Worm (Caenorhabditis elegans) whole organism, mixed stage, embryonic: ENCODE measurements around the gene snr-5.

Experiments
- M03D4.4 ChIP-seq: sonication (generic microtip); optimal IDR thresholded peaks from 2 replicates; lab custom pipeline; 2017; ENCODE audit warnings: mild to moderate bottlenecking, missing genetic modification characterization, missing compliant biosample characterization
- blmp-1 ChIP-seq: fragments of 150-350 bp; optimal IDR thresholded peaks from 2 replicates; lab custom pipeline; 2014; ENCODE audit warnings: missing biosample characterization, missing genetic modification characterization
- ceh-39 ChIP-seq: fragments of 150-350 bp; optimal IDR thresholded peaks from 2 replicates; lab custom pipeline; 2014; ENCODE audit warnings: missing biosample characterization, missing genetic modification characterization
- ceh-43 ChIP-seq: fragments of 200-800 bp; sonication (Bioruptor generic); optimal IDR thresholded peaks from 2 replicates; lab custom pipeline; 2018; ENCODE audit warnings: mild to moderate bottlenecking, missing genetic modification characterization, moderate library complexity, missing compliant biosample characterization
- ces-1 ChIP-seq: fragments of 150-350 bp; optimal IDR thresholded peaks from 2 replicates; lab custom pipeline; 2014; ENCODE audit warnings: missing biosample characterization, missing genetic modification reagents, missing genetic modification characterization
- cnd-1 ChIP-seq: fragments of 200-800 bp; sonication (Bioruptor generic); optimal IDR thresholded peaks from 2 replicates; lab custom pipeline; 2018; ENCODE audit warnings: mild to moderate bottlenecking, missing genetic modification characterization, missing compliant biosample characterization
- drap-1 ChIP-seq: fragments of 200-800 bp; sonication (Bioruptor generic); optimal IDR thresholded peaks from 3 replicates; lab custom pipeline; 2018; ENCODE audit warnings: mild to moderate bottlenecking, missing genetic modification characterization, missing compliant biosample characterization
- elt-1 ChIP-seq: sonication (generic microtip); optimal IDR thresholded peaks from 2 replicates; lab custom pipeline; 2017; ENCODE audit warnings: missing genetic modification characterization, mild to moderate bottlenecking, missing compliant biosample characterization, antibody characterized with exemption, moderate library complexity, borderline replicate concordance; ENCODE audit not compliant: insufficient read depth
- elt-3 ChIP-seq: fragments of 150-350 bp; optimal IDR thresholded peaks from 2 replicates; lab custom pipeline; 2014; ENCODE audit warnings: missing biosample characterization, missing genetic modification characterization
- flh-1 ChIP-seq: fragments of 200-800 bp; sonication (Bioruptor generic); optimal IDR thresholded peaks from 2 replicates; lab custom pipeline; 2018; ENCODE audit warnings: mild to moderate bottlenecking, missing genetic modification characterization, moderate library complexity, missing compliant biosample characterization
- hlh-1 ChIP-seq: fragments of 150-350 bp; optimal IDR thresholded peaks from 2 replicates; lab custom pipeline; 2014; ENCODE audit warnings: missing biosample characterization, missing genetic modification reagents, missing genetic modification characterization
- lsy-2 ChIP-seq: fragments of 150-350 bp; optimal IDR thresholded peaks from 2 replicates; lab custom pipeline; 2014; ENCODE audit warnings: missing biosample characterization, missing genetic modification characterization
- mep-1 ChIP-seq: fragments of 150-350 bp; optimal IDR thresholded peaks from 2 replicates; lab custom pipeline; 2017; ENCODE audit warnings: missing biosample characterization, missing genetic modification reagents, missing genetic modification characterization, inconsistent platforms
- mls-2 ChIP-seq: sonication (generic microtip); optimal IDR thresholded peaks from 2 replicates; lab custom pipeline; 2016; ENCODE audit warnings: mild to moderate bottlenecking, missing genetic modification characterization, moderate library complexity, missing compliant biosample characterization
- nhr-12 ChIP-seq: fragments of 150-350 bp; optimal IDR thresholded peaks from 2 replicates; lab custom pipeline; 2014; ENCODE audit warnings: missing biosample characterization, missing genetic modification characterization
- nhr-2 ChIP-seq: fragments of 150-350 bp; optimal IDR thresholded peaks from 2 replicates; lab custom pipeline; 2014; ENCODE audit warnings: missing biosample characterization, missing genetic modification characterization
- nhr-237 ChIP-seq: fragments of 150-350 bp; optimal IDR thresholded peaks from 2 replicates; lab custom pipeline; 2014; ENCODE audit warnings: missing biosample characterization, missing genetic modification characterization
- nhr-28 ChIP-seq: fragments of 150-350 bp; optimal IDR thresholded peaks from 2 replicates; lab custom pipeline; 2014; ENCODE audit warnings: missing biosample characterization, missing genetic modification characterization
- nhr-76 ChIP-seq: sonication (generic microtip); optimal IDR thresholded peaks from 2 replicates; lab custom pipeline; 2017; ENCODE audit warnings: missing biosample characterization, missing genetic modification characterization
- pha-4 ChIP-seq: fragments of 150-350 bp; optimal IDR thresholded peaks from 2 replicates; lab custom pipeline; 2018; ENCODE audit warnings: missing biosample characterization, missing genetic modification reagents, missing genetic modification characterization
- snpc-4 ChIP-seq: fragments of 150-350 bp; optimal IDR thresholded peaks from 2 replicates; lab custom pipeline; 2014; ENCODE audit warnings: missing biosample characterization, missing genetic modification characterization
- sptf-1 ChIP-seq: sonication (generic microtip); optimal IDR thresholded peaks from 2 replicates; lab custom pipeline; 2017; ENCODE audit warnings: mild to moderate bottlenecking, missing genetic modification characterization, moderate library complexity, missing compliant biosample characterization
- tbx-8 ChIP-seq: fragments of 200-800 bp; sonication (Bioruptor generic); optimal IDR thresholded peaks from 2 replicates; lab custom pipeline; 2018; ENCODE audit warnings: mild to moderate bottlenecking, missing genetic modification characterization, moderate library complexity, missing compliant biosample characterization
- unc-120 ChIP-seq: sonication (generic microtip); optimal IDR thresholded peaks from 2 replicates; lab custom pipeline; 2017; ENCODE audit warnings: missing genetic modification characterization, missing compliant biosample characterization; ENCODE audit not compliant: poor library complexity, severe bottlenecking
- unc-39 ChIP-seq: fragments of 150-350 bp; optimal IDR thresholded peaks from 2 replicates; lab custom pipeline; 2014; ENCODE audit warnings: missing biosample characterization, missing genetic modification characterization
- unc-62 ChIP-seq: fragments of 150-350 bp; optimal IDR thresholded peaks from 2 replicates; lab custom pipeline; 2014; ENCODE audit warnings: missing biosample characterization, missing genetic modification reagents, missing genetic modification characterization
- zip-8 ChIP-seq: fragments of 150-350 bp; optimal IDR thresholded peaks from 2 replicates; lab custom pipeline; 2014; ENCODE audit warnings: missing biosample characterization, missing genetic modification characterization
- ztf-11 ChIP-seq: fragments of 150-350 bp; optimal IDR thresholded peaks from 2 replicates; lab custom pipeline; 2014; ENCODE audit warnings: missing biosample characterization, missing genetic modification characterization

snr-5 gene

DNA sequence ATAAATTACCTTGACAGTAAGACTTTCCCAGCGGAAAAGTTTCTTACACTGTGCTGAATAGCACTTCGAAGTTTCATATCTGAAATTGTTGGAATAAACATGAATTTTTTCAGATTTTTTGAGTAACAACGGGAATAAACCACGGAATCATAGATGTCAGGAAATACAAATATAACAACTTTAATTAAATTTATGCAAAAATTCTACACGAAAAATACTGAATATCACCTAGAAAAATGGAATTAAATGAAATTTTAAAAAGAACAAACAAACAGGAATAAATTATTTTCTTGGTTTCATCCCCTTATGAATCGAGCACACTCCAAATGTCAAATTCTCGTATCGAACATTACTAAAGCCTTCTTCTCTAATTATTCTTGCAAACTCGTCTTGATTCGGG lies 4.7 kb upstream of the snr-5 start, which contains the start of gene tag-307:
tag-307 (minus strand) TSS at position 101 of the 400 bp plus-strand sequence.
- TF ChIP-seq unc-62: no peak
- TF ChIP-seq blmp-1 (tag; lab: Kevin White, UChicago): no peak
- TF ChIP-seq hlh-1 (tag; lab: Kevin White, UChicago): no peak
- TF ChIP-seq sptf-1 (tag; lab: Kevin White, UChicago): no peak
- no peak for TF ChIP-seq ztf-11 (tag; lab: Kevin White, UChicago)
- TF ChIP-seq tbx-8 (GFP tag; lab: Kevin White, UChicago): no peak
- no peak for TF ChIP-seq elt-1
- TF ChIP-seq M03D4.4: no peak
- TF ChIP-seq zip-8: no peak
- TF ChIP-seq drap-1 (GFP tag; lab: Kevin White, UChicago): no peak
- TF ChIP-seq lsy-2 (tag; lab: Kevin White, UChicago): no peak

DNA sequence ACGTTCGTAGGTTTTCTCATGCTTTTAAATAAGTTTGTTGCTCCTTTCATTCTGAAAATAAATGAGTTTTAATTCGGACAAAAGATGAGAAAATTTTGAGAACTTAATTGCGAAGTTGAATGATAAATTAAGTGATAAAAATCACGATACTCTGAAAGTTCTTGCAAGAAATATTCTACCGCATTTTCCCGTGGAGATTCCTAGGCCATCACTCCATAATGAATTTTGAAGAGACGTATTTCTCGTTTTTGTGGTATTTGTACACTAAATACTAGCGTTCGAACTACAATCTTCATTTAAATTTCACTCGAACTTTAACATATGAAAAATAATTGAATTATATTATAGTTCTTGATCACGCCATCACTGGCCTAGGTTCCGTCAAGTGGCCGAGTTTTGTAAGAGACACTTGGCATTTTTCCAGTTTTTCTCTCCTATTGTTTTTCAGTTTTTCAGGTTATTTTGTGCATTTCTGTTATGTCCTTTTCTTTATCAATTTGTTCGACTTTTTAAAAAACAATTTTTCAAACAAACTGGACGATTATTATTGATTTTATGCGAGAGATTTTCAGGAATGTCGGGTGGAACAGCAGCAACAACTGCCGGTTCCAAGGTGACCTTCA lies 3.4 kb upstream of the snr-5 start, which contains the start of the genes coq-5 and ufm-1:
coq-5 (minus strand) TSS at position 51 of the 623 bp plus-strand sequence.
ufm-1 (plus strand) TSS at position 573 of the 623 bp plus-strand sequence.
- TF ChIP-seq nhr-12 (tag; lab: Kevin White, UChicago) (no peak), ces-1 (peak; percentile 10), drap-1 (GFP tag; lab: Kevin White, UChicago) (no peak)

DNA sequence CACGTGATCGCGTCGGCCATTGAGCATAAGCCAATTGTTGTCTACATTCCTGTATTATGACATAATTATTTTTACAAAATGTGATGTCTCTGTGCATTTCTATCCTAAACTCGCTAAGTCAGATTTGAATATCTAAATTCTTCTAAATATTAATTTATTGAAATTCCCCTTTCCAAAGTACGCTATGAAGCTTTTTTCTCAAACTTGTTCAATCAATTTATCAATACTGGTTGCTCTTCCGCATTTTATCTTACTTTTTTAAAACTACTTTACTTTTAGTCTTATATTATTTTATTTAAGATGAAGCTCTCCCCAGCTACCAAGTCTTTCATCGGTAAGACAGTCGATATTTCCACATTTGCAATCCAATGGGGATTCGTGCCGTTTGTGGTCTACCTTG lies 2.6 kb upstream of the snr-5 start, which contains the start of gene tomm-7:
tomm-7 (plus strand) TSS at position 301 of the 400 bp plus-strand sequence.
- TF ChIP-seq blmp-1 (tag; lab: Kevin White, UChicago): no peak
- TF ChIP-seq ceh-39 (tag; lab: Kevin White, UChicago): no peak

DNA sequence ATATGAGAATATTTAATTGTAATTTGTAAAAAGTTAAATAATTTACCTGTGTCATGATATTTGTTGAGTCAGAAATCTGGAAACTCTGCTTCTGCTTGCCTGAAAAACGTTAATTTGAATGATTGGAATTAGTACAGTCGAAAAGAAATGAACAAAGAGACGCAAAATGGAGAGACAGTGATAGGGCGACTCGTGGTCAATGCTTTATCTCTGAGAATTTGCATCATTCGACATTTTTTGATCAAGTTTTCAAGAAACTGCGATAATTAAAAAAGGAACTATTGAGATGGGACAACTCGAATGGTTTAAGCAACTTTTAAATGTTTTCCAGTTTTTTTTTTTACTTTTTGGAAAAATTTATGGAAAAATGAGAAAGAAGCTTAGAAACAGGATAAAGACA lies 985 bp upstream of the snr-5 start, which contains the start of gene cuc-1:
cuc-1 (minus strand) TSS at position 101 of the 400 bp plus-strand sequence.
- no peak for TF ChIP-seq ztf-11 (tag; lab: Kevin White, UChicago)
- TF ChIP-seq zip-8: peak; percentile 36

DNA sequence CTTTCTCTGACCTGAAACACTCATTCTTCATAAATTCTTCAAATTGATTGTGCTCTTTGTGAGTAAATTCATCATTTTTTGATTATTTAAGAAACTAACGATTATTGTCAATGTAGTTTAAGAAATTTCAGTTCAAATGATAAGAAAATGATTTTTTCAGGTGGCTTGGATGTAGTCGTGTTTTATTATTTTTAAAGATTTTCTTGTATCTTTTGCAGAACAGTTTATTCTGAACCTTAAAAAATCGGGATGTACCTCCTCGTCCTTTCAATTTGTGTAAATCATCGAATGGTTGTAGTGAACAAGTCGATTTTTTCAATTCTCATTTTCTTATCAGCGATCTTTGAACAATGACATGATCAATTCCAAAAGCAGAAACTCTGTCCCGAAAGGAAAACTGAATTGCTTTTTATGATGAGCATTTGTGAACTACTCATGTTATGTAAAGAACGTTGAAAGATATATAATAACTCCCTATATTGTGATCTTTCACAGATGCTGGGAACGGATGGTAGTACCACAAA lies 3.4 kb downstream of the snr-5 start, which contains the start of gene slc-17.3:
slc-17.3 (minus strand) TSS at position 51 of the 524 bp plus-strand sequence.
- TF ChIP-seq flh-1 (no peak), ztf-11 (tag; lab: Kevin White, UChicago) (no peak), mls-2 (tag; lab: Kevin White, UChicago) (no peak), lsy-2 (tag; lab: Kevin White, UChicago) (no peak), tbx-8 (GFP tag; lab: Kevin White, UChicago) (no peak), hlh-1 (tag; lab: Kevin White, UChicago) (no peak), ceh-39 (tag; lab: Kevin White, UChicago) (no peak), drap-1 (GFP tag; lab: Kevin White, UChicago) (no peak), snpc-4 (tag; lab: Kevin White, UChicago) (no peak), unc-62 (no peak), nhr-12 (tag; lab: Kevin White, UChicago) (no peak), unc-120 (tag; lab: Kevin White, UChicago) (no peak), M03D4.4 (no peak), ceh-43 (no peak), nhr-237 (no peak), zip-8 (no peak), elt-3 (tag; lab: Kevin White, UChicago) (no peak)

DNA sequence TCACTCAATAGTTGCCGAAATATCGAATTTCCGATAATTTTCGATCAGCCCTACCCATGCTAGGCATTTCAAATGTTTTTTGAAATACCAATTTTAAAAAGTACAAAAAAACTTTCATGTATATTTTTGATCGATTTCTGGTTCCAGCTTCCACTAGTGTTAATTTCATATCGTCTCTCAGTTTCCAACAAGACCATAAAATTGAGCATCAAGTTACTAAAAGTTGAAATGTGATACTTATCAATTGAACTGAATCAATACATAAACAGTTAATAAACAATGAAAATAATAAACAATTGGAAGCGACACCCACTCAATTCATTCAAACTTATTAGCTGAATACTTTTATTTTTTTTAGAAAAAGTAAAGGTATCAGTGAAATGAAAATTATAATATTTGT lies 4.3 kb downstream of the snr-5 start, which contains the start of gene cup-4:
cup-4 (plus strand) TSS at position 301 of the 400 bp plus-strand sequence.
- TF ChIP-seq snpc-4 (tag; lab: Kevin White, UChicago) (no peak), flh-1 (no peak), unc-39 (tag; lab: Kevin White, UChicago) (no peak), cnd-1 (no peak), nhr-76 (no peak), ztf-11 (tag; lab: Kevin White, UChicago) (no peak), pha-4 (no peak), ceh-43 (no peak), mep-1 (tag; lab: Kevin White, UChicago) (no peak), nhr-28 (tag; lab: Kevin White, UChicago) (no peak), nhr-2 (tag; lab: Kevin White, UChicago) (no peak)
